Worm (Caenorhabditis elegans) whole organism, L3 larva: ENCODE data around the gene nspg-12.
A peak's percentile ranks its signal among the peaks of the same experiment; 100 is the strongest.

Source experiments
- R02D3.7 ChIP-seq: fragments of 150-350 bp; optimal IDR thresholded peaks from 2 replicates; lab custom pipeline; 2014; ENCODE audit warnings: missing biosample characterization, missing genetic modification characterization
- ZK546.5 ChIP-seq: sonication (generic microtip); optimal IDR thresholded peaks from 2 replicates; lab custom pipeline; 2017; ENCODE audit warnings: missing biosample characterization, missing genetic modification characterization
- aly-2 ChIP-seq: fragments of 150-350 bp; optimal IDR thresholded peaks from 2 replicates; lab custom pipeline; 2014; ENCODE audit warnings: missing biosample characterization, missing genetic modification characterization
- ama-1 ChIP-seq: fragments of 150-350 bp; optimal IDR thresholded peaks from 2 replicates; lab custom pipeline; 2018
- ceh-16 ChIP-seq: sonication (generic microtip); optimal IDR thresholded peaks from 2 replicates; lab custom pipeline; 2017; ENCODE audit warnings: missing biosample characterization, missing genetic modification characterization
- ceh-28 ChIP-seq: fragments of 150-350 bp; optimal IDR thresholded peaks from 2 replicates; lab custom pipeline; 2014; ENCODE audit warnings: missing biosample characterization, missing genetic modification reagents, missing genetic modification characterization
- ceh-82 ChIP-seq: fragments of 150-350 bp; optimal IDR thresholded peaks from 2 replicates; lab custom pipeline; 2014; ENCODE audit warnings: missing biosample characterization, missing genetic modification characterization
- ceh-9 ChIP-seq: sonication (generic microtip); optimal IDR thresholded peaks from 2 replicates; lab custom pipeline; 2018; ENCODE audit warnings: missing biosample characterization, missing genetic modification characterization
- daf-12 ChIP-seq: fragments of 150-350 bp; optimal IDR thresholded peaks from 2 replicates; lab custom pipeline; 2014; ENCODE audit warnings: missing biosample characterization, missing genetic modification reagents, missing genetic modification characterization
- egl-27 ChIP-seq: sonication (generic microtip); optimal IDR thresholded peaks from 4 replicates; lab custom pipeline; 2017; ENCODE audit warnings: missing biosample characterization, missing genetic modification reagents, missing genetic modification characterization
- egl-5 ChIP-seq: fragments of 150-350 bp; optimal IDR thresholded peaks from 2 replicates; lab custom pipeline; 2017; ENCODE audit warnings: missing biosample characterization, missing genetic modification reagents, missing genetic modification characterization, inconsistent platforms
- elt-1 ChIP-seq: fragments of 150-350 bp; optimal IDR thresholded peaks from 2 replicates; lab custom pipeline; 2014; ENCODE audit warnings: missing biosample characterization, missing genetic modification characterization
- elt-2 ChIP-seq: sonication (generic microtip); optimal IDR thresholded peaks from 2 replicates; lab custom pipeline; 2016; ENCODE audit warnings: missing genetic modification reagents, mild to moderate bottlenecking, missing genetic modification characterization, missing compliant biosample characterization
- elt-3 ChIP-seq, 3 experiments: fragments of 150-350 bp in 1 of 3; sonication (generic microtip) in 2 of 3; optimal IDR thresholded peaks; 2 replicates in 2 of 3; 4 replicates in 1 of 3; lab custom pipeline; 2014 to 2017; ENCODE audit warnings: missing biosample characterization in 3 of 3, missing genetic modification characterization in 3 of 3
- eor-1 ChIP-seq, 2 experiments: fragments of 150-350 bp; optimal IDR thresholded peaks; 2 replicates each; lab custom pipeline; 2014 to 2018; ENCODE audit warnings: missing biosample characterization in 2 of 2, missing genetic modification characterization in 2 of 2
- fkh-10 ChIP-seq: sonication (generic microtip); optimal IDR thresholded peaks from 2 replicates; lab custom pipeline; 2017; ENCODE audit warnings: missing biosample characterization, missing genetic modification reagents, missing genetic modification characterization
- fkh-2 ChIP-seq: fragments of 150-350 bp; optimal IDR thresholded peaks from 2 replicates; lab custom pipeline; 2014; ENCODE audit warnings: missing biosample characterization, missing genetic modification reagents, missing genetic modification characterization
- fos-1 ChIP-seq: fragments of 150-350 bp; optimal IDR thresholded peaks from 2 replicates; lab custom pipeline; 2014; ENCODE audit warnings: missing biosample characterization, missing genetic modification characterization
- hmg-11 ChIP-seq: sonication (generic microtip); optimal IDR thresholded peaks from 2 replicates; lab custom pipeline; 2016; ENCODE audit warnings: missing genetic modification characterization, missing compliant biosample characterization
- jun-1 ChIP-seq: fragments of 150-350 bp; optimal IDR thresholded peaks from 2 replicates; lab custom pipeline; 2014; ENCODE audit warnings: missing biosample characterization, missing genetic modification reagents, missing genetic modification characterization
- lin-15B ChIP-seq: fragments of 150-350 bp; optimal IDR thresholded peaks from 2 replicates; lab custom pipeline; 2014; ENCODE audit warnings: missing biosample characterization, missing genetic modification characterization
- lin-39 ChIP-seq: fragments of 150-350 bp; optimal IDR thresholded peaks from 2 replicates; lab custom pipeline; 2018; ENCODE audit warnings: missing biosample characterization, missing genetic modification reagents, missing genetic modification characterization
- lsy-12 ChIP-seq: sonication (generic microtip); optimal IDR thresholded peaks from 2 replicates; lab custom pipeline; 2016; ENCODE audit warnings: mild to moderate bottlenecking, missing genetic modification characterization, missing compliant biosample characterization
- mdl-1 ChIP-seq: fragments of 150-350 bp; optimal IDR thresholded peaks from 2 replicates; lab custom pipeline; 2014; ENCODE audit warnings: missing biosample characterization, missing genetic modification characterization
- mml-1 ChIP-seq: fragments of 150-350 bp; sonication (generic microtip); optimal IDR thresholded peaks from 3 replicates; lab custom pipeline; 2014; ENCODE audit warnings: missing biosample characterization, missing genetic modification characterization
- nfya-1 ChIP-seq: sonication (generic microtip); optimal IDR thresholded peaks from 2 replicates; lab custom pipeline; 2017; ENCODE audit warnings: missing genetic modification characterization, mild to moderate bottlenecking, missing compliant biosample characterization, antibody characterized with exemption, moderate library complexity; ENCODE audit not compliant: insufficient read depth
- nhr-11 ChIP-seq: fragments of 150-350 bp; optimal IDR thresholded peaks from 2 replicates; lab custom pipeline; 2014; ENCODE audit warnings: missing biosample characterization, missing genetic modification characterization
- nhr-12 ChIP-seq: fragments of 150-350 bp; optimal IDR thresholded peaks from 2 replicates; lab custom pipeline; 2014; ENCODE audit warnings: missing biosample characterization, missing genetic modification characterization
- nhr-23 ChIP-seq: fragments of 150-350 bp; optimal IDR thresholded peaks from 2 replicates; lab custom pipeline; 2014; ENCODE audit warnings: missing biosample characterization, missing genetic modification reagents, missing genetic modification characterization
- nhr-237 ChIP-seq: fragments of 150-350 bp; optimal IDR thresholded peaks from 2 replicates; lab custom pipeline; 2014; ENCODE audit warnings: missing biosample characterization, missing genetic modification characterization
- nhr-25 ChIP-seq: sonication (generic microtip); optimal IDR thresholded peaks from 2 replicates; lab custom pipeline; 2017; ENCODE audit warnings: missing biosample characterization, missing genetic modification characterization
- nhr-28 ChIP-seq: fragments of 150-350 bp; optimal IDR thresholded peaks from 2 replicates; lab custom pipeline; 2014; ENCODE audit warnings: missing biosample characterization, missing genetic modification characterization
- nhr-43 ChIP-seq: sonication (generic microtip); optimal IDR thresholded peaks from 2 replicates; lab custom pipeline; 2016; ENCODE audit warnings: mild to moderate bottlenecking, missing genetic modification characterization, missing compliant biosample characterization; ENCODE audit not compliant: poor library complexity, severe bottlenecking
- nhr-67 ChIP-seq: fragments of 150-350 bp; optimal IDR thresholded peaks from 2 replicates; lab custom pipeline; 2014; ENCODE audit warnings: missing biosample characterization, missing genetic modification characterization
- nhr-76 ChIP-seq: fragments of 150-350 bp; sonication (generic microtip); optimal IDR thresholded peaks from 5 replicates; lab custom pipeline; 2014; ENCODE audit warnings: missing biosample characterization, missing genetic modification characterization
- nhr-77 ChIP-seq: fragments of 150-350 bp; optimal IDR thresholded peaks from 2 replicates; lab custom pipeline; 2014; ENCODE audit warnings: missing biosample characterization, missing genetic modification characterization
- pha-4 ChIP-seq: fragments of 150-350 bp; optimal IDR thresholded peaks from 2 replicates; lab custom pipeline; 2014; ENCODE audit warnings: missing biosample characterization, missing genetic modification reagents, missing genetic modification characterization
- pqm-1 ChIP-seq: fragments of 150-350 bp; optimal IDR thresholded peaks from 2 replicates; lab custom pipeline; 2017; ENCODE audit warnings: missing biosample characterization, missing genetic modification characterization, inconsistent platforms
- sea-2 ChIP-seq: fragments of 150-350 bp; sonication (generic microtip); optimal IDR thresholded peaks from 4 replicates; lab custom pipeline; 2014; ENCODE audit warnings: missing biosample characterization, missing genetic modification reagents, missing genetic modification characterization
- skn-1 ChIP-seq: fragments of 150-350 bp; optimal IDR thresholded peaks from 2 replicates; lab custom pipeline; 2014; ENCODE audit warnings: missing biosample characterization, missing genetic modification characterization
- snpc-4 ChIP-seq: fragments of 150-350 bp; optimal IDR thresholded peaks from 2 replicates; lab custom pipeline; 2014; ENCODE audit warnings: missing biosample characterization, missing genetic modification characterization
- tbx-2 ChIP-seq: sonication (generic microtip); optimal IDR thresholded peaks from 2 replicates; lab custom pipeline; 2016; ENCODE audit warnings: mild to moderate bottlenecking, missing genetic modification characterization, missing compliant biosample characterization
- unc-39 ChIP-seq: sonication (generic microtip); optimal IDR thresholded peaks from 4 replicates; lab custom pipeline; 2017; ENCODE audit warnings: missing biosample characterization, missing genetic modification characterization
- unc-62 ChIP-seq: fragments of 150-350 bp; sonication (generic microtip); optimal IDR thresholded peaks from 4 replicates; lab custom pipeline; 2014; ENCODE audit warnings: missing biosample characterization, missing genetic modification reagents, missing genetic modification characterization
- zag-1 ChIP-seq: fragments of 150-350 bp; optimal IDR thresholded peaks from 2 replicates; lab custom pipeline; 2014; ENCODE audit warnings: missing biosample characterization, missing genetic modification characterization
- ztf-11 ChIP-seq: fragments of 150-350 bp; optimal IDR thresholded peaks from 2 replicates; lab custom pipeline; 2014; ENCODE audit warnings: missing biosample characterization, missing genetic modification characterization
- ztf-4 ChIP-seq: fragments of 150-350 bp; optimal IDR thresholded peaks from 2 replicates; lab custom pipeline; 2014; ENCODE audit warnings: missing biosample characterization, missing genetic modification characterization

The nspg-12 gene

ce11 chrX:5276772-5277171 is 19.7 kb downstream of the nspg-12 start:
- no peak for TF ChIP-seq lsy-12 (tag; lab: Kevin White, UChicago)
- no peak for TF ChIP-seq elt-3 (tag; optimal IDR thresholded peaks at IDR 0.05; lab: Kevin White, UChicago)
- no peak for TF ChIP-seq elt-2 (tag; lab: Kevin White, UChicago)
- no peak for TF ChIP-seq nhr-12 (tag; lab: Kevin White, UChicago)

- TF ChIP-seq nhr-67 (no peak), daf-12 (no peak), fkh-2 (tag; lab: Kevin White, UChicago) (no peak), nhr-28 (tag; lab: Kevin White, UChicago) (no peak), hmg-11 (tag; lab: Kevin White, UChicago) (no peak)
Observed at ce11 chrX:5278249-5278648, 21.1 kb downstream of the nspg-12 start.

ce11 chrX:5279170-5279635 is 22.1 kb downstream of the nspg-12 start, which contains the start of gene Y34B4A.2:
Y34B4A.2 (plus strand) TSS chrX:5279497.
- no peak for TF ChIP-seq ceh-16 (tag; lab: Kevin White, UChicago)
- no peak for TF ChIP-seq fkh-10 (GFP tag; lab: Kevin White, UChicago)
- peak; percentile 41 for TF ChIP-seq lin-15B (tag; lab: Kevin White, UChicago)
- TF ChIP-seq ceh-82 (tag; lab: Kevin White, UChicago) = no peak
- no peak for TF ChIP-seq nhr-77 (tag; lab: Kevin White, UChicago)
- no peak for TF ChIP-seq egl-5
- no peak for TF ChIP-seq mml-1 (tag; lab: Kevin White, UChicago)
- no peak for TF ChIP-seq unc-39 (tag; lab: Kevin White, UChicago)
- TF ChIP-seq nhr-23 (tag; lab: Kevin White, UChicago) = no peak
- TF ChIP-seq daf-12 = no peak
- TF ChIP-seq unc-62 = no peak
- peak; percentile 89 for TF ChIP-seq R02D3.7 (tag; lab: Kevin White, UChicago)
- no peak for TF ChIP-seq jun-1 (tag; lab: Kevin White, UChicago)
- no peak for TF ChIP-seq nhr-43 (tag; lab: Kevin White, UChicago)
- TF ChIP-seq nhr-67 = no peak
- no peak for TF ChIP-seq tbx-2 (tag; lab: Kevin White, UChicago)
- TF ChIP-seq elt-1 (tag; lab: Kevin White, UChicago) = no peak
- peak; percentile 53 for TF ChIP-seq pqm-1 (tag; lab: Kevin White, UChicago)
- no peak for TF ChIP-seq nhr-25 (tag; lab: Kevin White, UChicago)
- no peak for TF ChIP-seq snpc-4 (tag; lab: Kevin White, UChicago)
- TF ChIP-seq nfya-1 (tag; lab: Kevin White, UChicago) = peak; percentile 43
- peak; percentile 45 for TF ChIP-seq pha-4 (tag; lab: Kevin White, UChicago)
- TF ChIP-seq nhr-237 (tag; lab: Kevin White, UChicago) = no peak
- no peak for TF ChIP-seq mdl-1 (tag; lab: Kevin White, UChicago)
- TF ChIP-seq elt-2 (tag; lab: Kevin White, UChicago) = peak; percentile 91
- TF ChIP-seq nhr-11 (tag; lab: Kevin White, UChicago) = no peak
- TF ChIP-seq sea-2 = no peak
- no peak for TF ChIP-seq ztf-4
- no peak for TF ChIP-seq fos-1 (tag; lab: Kevin White, UChicago)
- no peak for TF ChIP-seq egl-27 (tag; lab: Kevin White, UChicago)
- TF ChIP-seq hmg-11 (tag; lab: Kevin White, UChicago) = no peak
- TF ChIP-seq fkh-2 (tag; lab: Kevin White, UChicago) = no peak
- no peak for TF ChIP-seq ceh-28 (tag; lab: Kevin White, UChicago)
- no peak for TF ChIP-seq skn-1
- TF ChIP-seq ama-1 = no peak
- no peak for TF ChIP-seq nhr-12 (tag; lab: Kevin White, UChicago)
- TF ChIP-seq lin-39 (tag; lab: Kevin White, UChicago) = no peak
- TF ChIP-seq zag-1 (tag; lab: Kevin White, UChicago) = no peak
- no peak for TF ChIP-seq aly-2 (tag; lab: Kevin White, UChicago)
- no peak for TF ChIP-seq nhr-76 (tag; lab: Kevin White, UChicago)
- no peak for TF ChIP-seq nhr-28 (tag; lab: Kevin White, UChicago)
- no peak for TF ChIP-seq ztf-11 (tag; lab: Kevin White, UChicago)
- no peak for TF ChIP-seq lsy-12 (tag; lab: Kevin White, UChicago)
- no peak for TF ChIP-seq elt-3 (tag; optimal IDR thresholded peaks at IDR 0.05; lab: Kevin White, UChicago)
- TF ChIP-seq eor-1 (tag; optimal IDR thresholded peaks at IDR 0.05; lab: Kevin White, UChicago) = no peak
- no peak for TF ChIP-seq ZK546.5 (tag; lab: Kevin White, UChicago)
- TF ChIP-seq ceh-9 = no peak
